Worm (Caenorhabditis elegans) whole organism, L4 larva: ENCODE results near the gene pas-7.

Experiments used
- ama-1 ChIP-seq: fragments of 150-350 bp; optimal IDR thresholded peaks from 2 replicates; lab custom pipeline; 2014; ENCODE audit warnings: inconsistent platforms, mixed read lengths
- hif-1 ChIP-seq, 2 experiments: sonication (generic microtip); optimal IDR thresholded peaks; 2 replicates each; lab custom pipeline; 2016 to 2017; ENCODE audit warnings: missing compliant biosample characterization in 2 of 2, missing genetic modification characterization in 2 of 2, missing genetic modification reagents in 2 of 2, missing genotype in 2 of 2, mild to moderate bottlenecking in 1 of 2
- lin-39 ChIP-seq: fragments of 150-350 bp; optimal IDR thresholded peaks from 2 replicates; lab custom pipeline; 2014; ENCODE audit warnings: missing biosample characterization, missing genetic modification reagents, missing genetic modification characterization
- lsy-2 ChIP-seq, 2 experiments: fragments of 150-350 bp in 1 of 2; sonication (generic microtip) in 1 of 2; optimal IDR thresholded peaks; 2 replicates each; lab custom pipeline; 2014 to 2017; ENCODE audit warnings: missing biosample characterization in 2 of 2, missing genetic modification characterization in 2 of 2
- nhr-10 ChIP-seq: fragments of 150-350 bp; optimal IDR thresholded peaks from 2 replicates; lab custom pipeline; 2014; ENCODE audit warnings: missing biosample characterization, missing genetic modification characterization
- nhr-41 ChIP-seq: fragments of 200-800 bp; sonication (Bioruptor generic); IDR thresholded peaks from 2 replicates; pipeline ENCODE4 v1.3.6; 2022; ENCODE audit warnings: missing genetic modification reagents, missing genetic modification characterization, missing compliant biosample characterization

DNA sequence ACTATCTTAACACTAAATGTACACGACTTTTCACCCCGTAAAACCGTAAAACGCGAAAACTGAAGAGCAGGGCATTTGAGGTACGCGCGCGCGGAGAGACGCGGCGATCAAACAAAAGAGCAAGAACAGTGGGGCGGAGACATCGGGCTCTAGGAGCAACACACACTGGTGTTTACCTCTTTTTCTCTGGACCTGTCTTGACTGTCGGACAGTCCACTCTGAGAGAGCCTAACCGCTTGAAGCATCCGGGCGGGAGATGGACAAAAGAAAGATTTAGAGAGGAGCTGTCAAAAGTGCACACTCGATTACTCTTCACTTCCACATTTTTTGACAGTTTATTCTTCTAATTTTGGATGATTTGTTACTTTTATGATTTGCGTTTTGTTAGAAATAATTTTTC lies 37.1 kb upstream of the pas-7 start:
- no peak for TF ChIP-seq nhr-41 (GFP tag; lab: Robert Waterston, UW)
- no peak for TF ChIP-seq lsy-2 (tag; optimal IDR thresholded peaks at IDR 0.05; lab: Kevin White, UChicago)
- no peak for TF ChIP-seq ama-1 (lab: Kevin White, UChicago)
- no peak for TF ChIP-seq hif-1 (tag; optimal IDR thresholded peaks at IDR 0.05; lab: Kevin White, UChicago)
- no peak for TF ChIP-seq nhr-10 (tag; lab: Kevin White, UChicago)
- no peak for TF ChIP-seq lin-39
